Worm (Caenorhabditis elegans): ENCODE data around the gene pde-2.

The pde-2 gene

ce11 chrIII:8925539-8925938 is 56.2 kb downstream of the pde-2 start:
- TF ChIP-seq sdc-2 (tag; optimal IDR thresholded peaks at IDR 0.05): no peak
- TF ChIP-seq rnt-1 (tag; optimal IDR thresholded peaks at IDR 0.05): no peak
- TF ChIP-seq ceh-31 (tag; optimal IDR thresholded peaks at IDR 0.05): no peak
- no peak for TF ChIP-seq pax-1 (tag; optimal IDR thresholded peaks at IDR 0.05)
- no peak for TF ChIP-seq zip-5 (tag; optimal IDR thresholded peaks at IDR 0.05)
